Worm (Caenorhabditis elegans) whole organism, late embryonic: ENCODE measurements around the gene R02D5.7.

ENCODE experiments used
- F13H6.1 ChIP-seq: sonication (generic microtip); optimal IDR thresholded peaks from 2 replicates; lab custom pipeline; 2016; ENCODE audit warnings: missing genetic modification characterization, missing compliant biosample characterization
- K09A11.1 ChIP-seq: sonication (generic microtip); optimal IDR thresholded peaks from 2 replicates; lab custom pipeline; 2017; ENCODE audit warnings: antibody characterized with exemption, mild to moderate bottlenecking, missing genetic modification characterization, missing compliant biosample characterization; ENCODE audit not compliant: insufficient read depth
- T23F11.4 ChIP-seq: fragments of 200-800 bp; sonication (Bioruptor generic); optimal IDR thresholded peaks from 2 replicates; lab custom pipeline; 2018; ENCODE audit warnings: mild to moderate bottlenecking, missing genetic modification characterization, missing compliant biosample characterization
- Y22D7AL.16 ChIP-seq: sonication (generic microtip); optimal IDR thresholded peaks from 2 replicates; lab custom pipeline; 2016; ENCODE audit warnings: missing genetic modification characterization, missing compliant biosample characterization
- ceh-14 ChIP-seq: sonication (generic microtip); optimal IDR thresholded peaks from 2 replicates; lab custom pipeline; 2016; ENCODE audit warnings: missing genotype, missing genetic modification characterization, missing compliant biosample characterization
- ceh-19 ChIP-seq: fragments of 200-800 bp; sonication (Bioruptor generic); optimal IDR thresholded peaks from 2 replicates; lab custom pipeline; 2018; ENCODE audit warnings: mild to moderate bottlenecking, missing genetic modification characterization, missing compliant biosample characterization
- ceh-2 ChIP-seq: sonication (generic microtip); optimal IDR thresholded peaks from 2 replicates; lab custom pipeline; 2016; ENCODE audit warnings: missing genotype, missing genetic modification characterization, missing compliant biosample characterization
- ceh-24 ChIP-seq: sonication (generic microtip); optimal IDR thresholded peaks from 2 replicates; lab custom pipeline; 2016; ENCODE audit warnings: mild to moderate bottlenecking, missing genetic modification characterization, missing compliant biosample characterization
- ceh-31 ChIP-seq: sonication (generic microtip); optimal IDR thresholded peaks from 2 replicates; lab custom pipeline; 2016; ENCODE audit warnings: missing genetic modification characterization, missing compliant biosample characterization
- ceh-6 ChIP-seq: fragments of 200-800 bp; sonication (Bioruptor generic); optimal IDR thresholded peaks from 2 replicates; lab custom pipeline; 2018; ENCODE audit warnings: mild to moderate bottlenecking, missing genetic modification characterization, missing compliant biosample characterization
- dmd-4 ChIP-seq: sonication (generic microtip); optimal IDR thresholded peaks from 2 replicates; lab custom pipeline; 2016; ENCODE audit warnings: borderline replicate concordance, missing genetic modification characterization, missing compliant biosample characterization
- dve-1 ChIP-seq: sonication (generic microtip); optimal IDR thresholded peaks from 2 replicates; lab custom pipeline; 2017; ENCODE audit warnings: antibody characterized with exemption, mild to moderate bottlenecking, missing genetic modification characterization, missing compliant biosample characterization
- ets-4 ChIP-seq: sonication (generic microtip); optimal IDR thresholded peaks from 2 replicates; lab custom pipeline; 2016; ENCODE audit warnings: missing genetic modification characterization, missing compliant biosample characterization
- eyg-1 ChIP-seq: sonication (generic microtip); optimal IDR thresholded peaks from 2 replicates; lab custom pipeline; 2016; ENCODE audit warnings: missing genotype, missing genetic modification characterization, missing compliant biosample characterization
- fax-1 ChIP-seq: sonication (generic microtip); optimal IDR thresholded peaks from 2 replicates; lab custom pipeline; 2016; ENCODE audit warnings: missing genotype, missing genetic modification characterization, missing compliant biosample characterization
- fkh-10 ChIP-seq: fragments of 150-350 bp; optimal IDR thresholded peaks from 2 replicates; lab custom pipeline; 2014; ENCODE audit warnings: missing biosample characterization, missing genetic modification reagents, missing genetic modification characterization
- fkh-6 ChIP-seq: sonication (generic microtip); optimal IDR thresholded peaks from 2 replicates; lab custom pipeline; 2016; ENCODE audit warnings: missing genetic modification characterization, missing compliant biosample characterization
- hlh-13 ChIP-seq: fragments of 200-800 bp; sonication (Bioruptor generic); optimal IDR thresholded peaks from 2 replicates; lab custom pipeline; 2018; ENCODE audit warnings: mild to moderate bottlenecking, missing genetic modification characterization, missing compliant biosample characterization
- hlh-6 ChIP-seq: sonication (generic microtip); optimal IDR thresholded peaks from 2 replicates; lab custom pipeline; 2016; ENCODE audit warnings: missing genotype, missing genetic modification characterization, missing compliant biosample characterization
- madf-2 ChIP-seq: sonication (generic microtip); optimal IDR thresholded peaks from 2 replicates; lab custom pipeline; 2017; ENCODE audit warnings: missing genetic modification characterization, missing compliant biosample characterization
- mec-3 ChIP-seq: sonication (generic microtip); optimal IDR thresholded peaks from 2 replicates; lab custom pipeline; 2016; ENCODE audit warnings: borderline replicate concordance, missing genetic modification characterization, missing compliant biosample characterization
- nfya-1 ChIP-seq: sonication (generic microtip); optimal IDR thresholded peaks from 2 replicates; lab custom pipeline; 2017; ENCODE audit warnings: missing genetic modification characterization, mild to moderate bottlenecking, missing compliant biosample characterization, antibody characterized with exemption, moderate library complexity
- nhr-11 ChIP-seq: fragments of 150-350 bp; optimal IDR thresholded peaks from 2 replicates; lab custom pipeline; 2014; ENCODE audit warnings: missing biosample characterization, missing genetic modification characterization
- npax-4 ChIP-seq: sonication (generic microtip); optimal IDR thresholded peaks from 2 replicates; lab custom pipeline; 2016; ENCODE audit warnings: missing genetic modification characterization, missing compliant biosample characterization
- odd-2 ChIP-seq: sonication (generic microtip); optimal IDR thresholded peaks from 2 replicates; lab custom pipeline; 2017; ENCODE audit warnings: antibody characterized with exemption, mild to moderate bottlenecking, missing genetic modification characterization, missing compliant biosample characterization
- pag-3 ChIP-seq: sonication (generic microtip); optimal IDR thresholded peaks from 2 replicates; lab custom pipeline; 2016; ENCODE audit warnings: missing compliant biosample characterization, missing genetic modification characterization, borderline replicate concordance
- pat-9 ChIP-seq: fragments of 200-800 bp; sonication (Bioruptor generic); optimal IDR thresholded peaks from 2 replicates; lab custom pipeline; 2018; ENCODE audit warnings: mild to moderate bottlenecking, missing genetic modification characterization, moderate library complexity, missing compliant biosample characterization
- pha-4 ChIP-seq: fragments of 150-350 bp; optimal IDR thresholded peaks from 2 replicates; lab custom pipeline; 2018; ENCODE audit warnings: missing biosample characterization, missing genetic modification reagents, missing genetic modification characterization
- sox-4 ChIP-seq: sonication (generic microtip); optimal IDR thresholded peaks from 2 replicates; lab custom pipeline; 2017; ENCODE audit warnings: mild to moderate bottlenecking, missing genetic modification characterization, inconsistent platforms, missing compliant biosample characterization
- tbx-2 ChIP-seq: sonication (generic microtip); optimal IDR thresholded peaks from 2 replicates; lab custom pipeline; 2016; ENCODE audit warnings: missing genetic modification characterization, missing compliant biosample characterization
- unc-3 ChIP-seq, 2 experiments: fragments of 200-800 bp in 1 of 2; sonication (Bioruptor generic) in 1 of 2; sonication (generic microtip) in 1 of 2; conservative IDR thresholded peaks in 1 of 2; optimal IDR thresholded peaks in 1 of 2; 2 replicates each; pipeline versions ENCODE4 v1.3.6 to Lab custom; 2016 to 2022; ENCODE audit warnings: missing compliant biosample characterization in 2 of 2, missing genetic modification characterization in 2 of 2, missing genetic modification reagents in 1 of 2
- unc-42 ChIP-seq: sonication (generic microtip); optimal IDR thresholded peaks from 2 replicates; lab custom pipeline; 2016; ENCODE audit warnings: missing genotype, missing genetic modification characterization, missing compliant biosample characterization
- unc-55 ChIP-seq: sonication (generic microtip); optimal IDR thresholded peaks from 2 replicates; lab custom pipeline; 2017; ENCODE audit warnings: missing biosample characterization, missing genetic modification reagents, missing genetic modification characterization
- ztf-16 ChIP-seq: sonication (generic microtip); optimal IDR thresholded peaks from 2 replicates; lab custom pipeline; 2017; ENCODE audit warnings: missing genetic modification characterization, missing compliant biosample characterization

The R02D5.7 gene

DNA sequence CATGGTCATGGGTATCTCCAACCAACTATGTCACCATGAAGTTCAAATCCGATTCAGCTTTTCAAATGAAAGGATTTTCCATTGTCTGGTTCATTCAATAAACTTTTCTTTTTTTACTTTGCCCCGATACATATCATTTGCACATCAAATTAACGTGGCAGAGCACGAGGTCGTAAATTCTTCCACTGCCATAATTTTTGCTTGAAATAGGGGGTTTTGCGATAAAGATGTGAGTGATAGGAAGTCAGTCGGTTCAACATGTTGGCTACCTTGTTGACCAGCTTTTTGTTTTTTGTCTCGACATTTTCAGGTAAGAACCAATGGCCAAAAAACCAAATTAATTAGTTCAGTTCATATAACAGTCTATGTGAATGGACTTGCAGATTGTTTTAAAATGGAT lies 4.6 kb downstream of the R02D5.7 start, which contains the start of gene clec-54:
Gene clec-54 (plus strand): TSS at position 224 of the 400 bp plus-strand sequence.
- TF ChIP-seq Y22D7AL.16 (tag; lab: Kevin White, UChicago) (no peak), eyg-1 (tag; lab: Kevin White, UChicago) (no peak), mec-3 (tag; lab: Kevin White, UChicago) (no peak), pha-4 (no peak), odd-2 (no peak), sox-4 (tag; lab: Kevin White, UChicago) (no peak), pat-9 (tag; lab: Kevin White, UChicago) (no peak)

DNA sequence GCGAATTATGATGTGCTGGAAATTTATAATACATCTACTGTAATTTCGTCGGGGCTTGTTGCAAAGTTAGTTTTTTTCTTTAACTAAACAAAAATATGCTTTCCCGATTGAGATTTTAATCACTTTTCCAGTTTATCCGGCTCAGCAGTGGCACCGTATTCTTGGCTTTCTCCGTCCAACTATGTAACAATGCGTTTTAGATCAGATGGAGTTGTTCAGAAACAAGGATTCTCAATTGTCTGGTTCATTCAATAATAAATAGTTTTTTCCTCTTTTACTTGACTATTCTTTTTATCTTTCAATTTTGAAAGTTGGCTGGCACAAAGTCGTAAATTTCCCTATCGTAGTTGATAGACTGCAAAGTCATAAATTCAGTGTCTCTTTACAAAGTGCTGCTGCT lies 7.2 kb downstream of the R02D5.7 start, which contains the start of gene clec-56:
Gene clec-56 (plus strand): TSS at position 301 of the 400 bp plus-strand sequence.
- no peak for TF ChIP-seq ets-4 (tag; lab: Kevin White, UChicago)

DNA sequence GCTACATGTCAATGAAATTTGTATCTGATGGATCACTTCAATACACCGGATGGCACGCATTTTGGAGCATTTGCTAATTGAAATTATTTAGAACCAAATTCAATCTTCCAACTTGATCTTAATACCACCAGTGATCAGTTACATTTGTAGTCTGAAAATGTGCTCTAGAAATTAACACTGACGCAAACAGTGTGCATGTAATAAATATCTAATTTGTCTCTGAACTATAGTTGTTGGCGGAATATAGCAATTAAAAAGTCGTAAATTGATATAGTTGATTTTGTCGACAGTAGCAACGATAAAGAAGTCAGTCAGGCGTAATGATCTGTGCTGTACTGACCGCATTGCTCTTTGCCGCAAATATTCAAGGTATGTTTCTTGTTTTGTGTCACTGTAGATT lies 9.1 kb downstream of the R02D5.7 start, which contains the start of gene clec-227:
Gene clec-227 (plus strand): TSS at position 301 of the 400 bp plus-strand sequence.
- TF ChIP-seq dve-1 (no peak), ceh-6 (GFP tag; lab: Kevin White, UChicago) (no peak), odd-2 (no peak), dmd-4 (tag; lab: Kevin White, UChicago) (no peak), tbx-2 (tag; lab: Kevin White, UChicago) (no peak), unc-3 (GFP tag; conservative IDR thresholded peaks at IDR 0.05; lab: Robert Waterston, UW) (no peak), unc-3 (tag; optimal IDR thresholded peaks at IDR 0.05; lab: Kevin White, UChicago) (no peak), ztf-16 (no peak), pag-3 (tag; lab: Kevin White, UChicago) (no peak), K09A11.1 (tag; lab: Kevin White, UChicago) (no peak), Y22D7AL.16 (tag; lab: Kevin White, UChicago) (no peak), ceh-14 (tag; lab: Kevin White, UChicago) (no peak)

DNA sequence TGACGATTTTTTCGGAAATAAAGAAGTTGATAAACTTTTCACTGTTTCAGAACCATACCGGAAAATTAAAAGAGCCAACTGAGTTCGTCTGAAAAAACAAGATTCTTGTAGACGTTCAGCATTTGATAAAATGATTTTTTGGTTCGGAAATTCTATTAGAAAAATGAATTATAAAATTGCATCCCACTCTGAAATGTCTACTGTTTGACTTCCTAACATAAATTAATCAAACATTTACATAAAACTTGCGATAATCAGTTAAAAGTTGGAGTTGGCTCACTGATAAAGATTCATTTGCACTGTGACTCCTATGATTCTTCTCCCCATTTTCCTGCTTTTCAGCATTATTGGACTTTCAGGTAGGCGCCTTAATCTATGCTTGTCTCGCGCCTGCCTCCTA lies 12.4 kb downstream of the R02D5.7 start, which contains the start of gene clec-57:
Gene clec-57 (plus strand): TSS at position 301 of the 400 bp plus-strand sequence.
- TF ChIP-seq unc-42 (tag; lab: Kevin White, UChicago) (no peak), pat-9 (tag; lab: Kevin White, UChicago) (no peak), nfya-1 (tag; lab: Kevin White, UChicago) (no peak), fax-1 (tag; lab: Kevin White, UChicago) (no peak), T23F11.4 (GFP tag; lab: Kevin White, UChicago) (no peak), hlh-13 (GFP tag; lab: Kevin White, UChicago) (no peak)
- TF ChIP-seq, all 69 proteins: peak for 0

DNA sequence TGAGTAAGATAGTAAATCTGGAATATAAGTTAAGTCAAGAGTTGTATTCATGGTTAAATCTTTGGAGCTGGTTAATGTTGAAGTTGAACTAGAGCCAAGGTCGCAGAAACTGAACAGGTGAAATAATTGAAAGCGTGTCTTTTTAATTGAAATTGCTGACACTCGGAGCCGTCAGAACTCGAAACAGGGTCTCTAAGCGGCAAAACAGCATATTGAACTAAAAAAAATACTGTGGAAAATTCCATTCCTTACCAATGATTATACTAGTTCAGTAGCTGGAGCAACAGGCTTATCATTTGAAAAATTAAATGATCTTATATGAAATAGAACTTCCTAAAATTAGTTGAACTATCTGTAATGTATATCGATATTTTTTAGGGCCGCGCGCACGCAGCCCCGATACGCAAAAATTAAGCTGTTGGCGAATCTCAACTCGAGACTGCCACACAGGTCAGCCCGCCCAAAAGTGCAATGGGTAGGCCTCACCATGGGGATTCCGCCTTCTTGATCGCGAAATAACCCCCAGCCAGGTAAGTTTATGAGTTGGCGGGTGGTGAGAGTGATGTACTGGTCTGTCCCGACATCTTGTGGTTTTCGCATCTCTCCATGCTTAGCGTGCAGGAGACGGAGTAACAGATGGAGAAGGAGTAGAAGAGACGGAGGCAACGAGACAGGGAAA lies 13.0 kb downstream of the R02D5.7 start, which contains the start of gene srz-97:
Gene srz-97 (minus strand): TSS at position 51 of the 679 bp plus-strand sequence.
- TF ChIP-seq eyg-1 (tag; lab: Kevin White, UChicago) (no peak), pag-3 (tag; lab: Kevin White, UChicago) (no peak), nhr-11 (tag; lab: Kevin White, UChicago) (no peak), ceh-24 (no peak), ceh-31 (tag; lab: Kevin White, UChicago) (no peak), madf-2 (tag; lab: Kevin White, UChicago) (no peak), dmd-4 (tag; lab: Kevin White, UChicago) (no peak), ceh-2 (tag; lab: Kevin White, UChicago) (no peak)

DNA sequence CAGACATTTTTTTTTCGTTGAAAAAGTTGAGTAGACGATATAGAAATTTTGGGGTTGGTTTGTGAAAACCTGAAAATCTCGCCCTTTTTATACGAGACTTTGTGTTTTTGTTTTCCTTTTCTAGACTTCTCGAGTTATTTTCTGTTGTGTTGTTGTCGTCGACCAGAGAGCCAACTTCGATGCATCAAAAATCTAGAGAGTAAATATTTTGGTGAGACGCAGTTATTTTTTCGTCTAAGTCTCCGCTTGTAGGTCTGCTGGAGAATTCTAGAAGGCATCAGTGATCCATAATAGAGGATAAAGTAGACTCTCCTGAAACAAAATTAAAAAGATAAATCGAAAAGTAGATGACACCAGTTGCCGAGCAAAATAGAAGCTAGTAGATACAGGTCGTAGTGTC lies 16.9 kb downstream of the R02D5.7 start, which contains the start of gene F08H9.4:
Gene F08H9.4 (minus strand): TSS at position 61 of the 400 bp plus-strand sequence.
- no peak for TF ChIP-seq hlh-6 (tag; lab: Kevin White, UChicago)
- TF ChIP-seq hlh-13 (GFP tag; lab: Kevin White, UChicago): no peak
- TF ChIP-seq ceh-24: no peak
- no peak for TF ChIP-seq ceh-19 (GFP tag; lab: Kevin White, UChicago)
- no peak for TF ChIP-seq npax-4 (tag; lab: Kevin White, UChicago)
- no peak for TF ChIP-seq unc-42 (tag; lab: Kevin White, UChicago)
- no peak for TF ChIP-seq ceh-6 (GFP tag; lab: Kevin White, UChicago)
- no peak for TF ChIP-seq dve-1
- TF ChIP-seq eyg-1 (tag; lab: Kevin White, UChicago): no peak
- TF ChIP-seq unc-55: no peak
- no peak for TF ChIP-seq nfya-1 (tag; lab: Kevin White, UChicago)
- TF ChIP-seq fkh-10 (GFP tag; lab: Kevin White, UChicago): no peak
- TF ChIP-seq fkh-6 (tag; lab: Kevin White, UChicago): no peak
- no peak for TF ChIP-seq Y22D7AL.16 (tag; lab: Kevin White, UChicago)
- TF ChIP-seq ceh-31 (tag; lab: Kevin White, UChicago): no peak
- no peak for TF ChIP-seq F13H6.1
- no peak for TF ChIP-seq ceh-2 (tag; lab: Kevin White, UChicago)
- TF ChIP-seq, all 69 proteins: peak for 0
